Worm (Caenorhabditis elegans): ENCODE measurements around the gene picd-1.

- TF ChIP-seq R02D3.7 (tag; optimal IDR thresholded peaks at IDR 0.05): no peak
- no peak for TF ChIP-seq sma-3 (GFP tag; optimal IDR thresholded peaks at IDR 0.05)
- TF ChIP-seq elt-3 (tag; optimal IDR thresholded peaks at IDR 0.05): no peak
- no peak for TF ChIP-seq ZK546.5 (tag; optimal IDR thresholded peaks at IDR 0.05)
Observed at ce11 chrV:144794-145193, 40.2 kb downstream of the picd-1 start, which contains the start of gene srh-82.

All from whole organism, L2 larva.